Fruit fly (Drosophila melanogaster) whole organism, embryonic: ENCODE results near the gene CG10311.

Experiments
- Adf1 ChIP-seq: fragments of 200-800 bp; sonication (Bioruptor generic); IDR thresholded peaks from 2 replicates; pipeline ENCODE4 v1.3.6; 2022; ENCODE audit warnings: missing biosample characterization, missing genetic modification characterization
- Atf6 ChIP-seq: fragments of 200-800 bp; sonication (Bioruptor generic); IDR thresholded peaks from 2 replicates; pipeline ENCODE4 v1.3.6; 2022; ENCODE audit warnings: missing biosample characterization, missing genetic modification characterization
- Bgb ChIP-seq: fragments of 200-800 bp; sonication (Bioruptor generic); IDR thresholded peaks from 2 replicates; pipeline ENCODE4 v1.3.6; 2022; ENCODE audit warnings: missing biosample characterization, missing genetic modification characterization; ENCODE audit not compliant: partially characterized antibody
- CG10543 ChIP-seq: fragments of 200-800 bp; sonication (Bioruptor generic); optimal IDR thresholded peaks from 3 replicates; lab custom pipeline; 2017; ENCODE audit warnings: missing biosample characterization, mild to moderate bottlenecking, missing genetic modification characterization, moderate library complexity
- CG11560 ChIP-seq: fragments of 200-800 bp; sonication (Bioruptor generic); IDR thresholded peaks from 3 replicates; pipeline ENCODE4 v1.3.6; 2022; ENCODE audit warnings: missing biosample characterization, missing genetic modification characterization
- CG12071 ChIP-seq: fragments of 200-800 bp; sonication (Bioruptor generic); optimal IDR thresholded peaks from 3 replicates; lab custom pipeline; 2018; ENCODE audit warnings: missing biosample characterization, mild to moderate bottlenecking, missing genetic modification characterization
- CG13624 ChIP-seq: fragments of 200-800 bp; sonication (Bioruptor generic); optimal IDR thresholded peaks from 2 replicates; lab custom pipeline; 2016; ENCODE audit warnings: missing biosample characterization, missing genetic modification characterization
- CG15073 ChIP-seq: fragments of 200-800 bp; sonication (Bioruptor generic); optimal IDR thresholded peaks from 2 replicates; lab custom pipeline; 2016; ENCODE audit warnings: missing biosample characterization, missing genetic modification characterization
- CG15269 ChIP-seq: fragments of 200-800 bp; sonication (Bioruptor generic); optimal IDR thresholded peaks from 2 replicates; lab custom pipeline; 2018; ENCODE audit warnings: missing biosample characterization, mild to moderate bottlenecking, missing genetic modification characterization, moderate library complexity
- CG17186 ChIP-seq: fragments of 200-800 bp; sonication (Bioruptor generic); optimal IDR thresholded peaks from 3 replicates; lab custom pipeline; 2017; ENCODE audit warnings: missing biosample characterization, missing genetic modification reagents, missing genetic modification characterization
- CG17385 ChIP-seq: fragments of 200-800 bp; sonication (Bioruptor generic); optimal IDR thresholded peaks from 3 replicates; lab custom pipeline; 2018; ENCODE audit warnings: missing biosample characterization, mild to moderate bottlenecking, missing genetic modification characterization
- CG2889 ChIP-seq: fragments of 200-800 bp; sonication (Bioruptor generic); IDR thresholded peaks from 3 replicates; pipeline ENCODE4 v1.3.6; 2022; ENCODE audit warnings: missing biosample characterization, missing genetic modification characterization
- CG43689 ChIP-seq: fragments of 200-800 bp; sonication (Bioruptor generic); IDR thresholded peaks from 2 replicates; pipeline ENCODE4 v1.3.6; 2022; ENCODE audit warnings: missing biosample characterization, missing genetic modification characterization
- CG7839 ChIP-seq: fragments of 200-800 bp; sonication (Bioruptor generic); optimal IDR thresholded peaks from 3 replicates; lab custom pipeline; 2018; ENCODE audit warnings: missing biosample characterization, mild to moderate bottlenecking, missing genetic modification characterization, moderate library complexity
- CG8281 ChIP-seq: fragments of 200-800 bp; sonication (Bioruptor generic); optimal IDR thresholded peaks from 2 replicates; lab custom pipeline; 2018; ENCODE audit warnings: missing biosample characterization, mild to moderate bottlenecking, missing genetic modification characterization, moderate library complexity
- CG8924 ChIP-seq: fragments of 200-800 bp; optimal IDR thresholded peaks from 3 replicates; lab custom pipeline; 2019; ENCODE audit warnings: missing biosample characterization, mild to moderate bottlenecking, missing genetic modification characterization, moderate library complexity
- CG8944 ChIP-seq: fragments of 200-800 bp; sonication (Bioruptor generic); optimal IDR thresholded peaks from 3 replicates; lab custom pipeline; 2016; ENCODE audit warnings: missing biosample characterization, missing genetic modification characterization
- CG9932 ChIP-seq: fragments of 200-800 bp; sonication (Bioruptor generic); IDR thresholded peaks from 2 replicates; pipeline ENCODE4 v1.3.6; 2022; ENCODE audit warnings: missing biosample characterization, missing genetic modification characterization
- CTCF ChIP-seq: fragments of 200-800 bp; sonication (Bioruptor generic); optimal IDR thresholded peaks from 2 replicates; lab custom pipeline; 2017; ENCODE audit warnings: missing biosample characterization, mild to moderate bottlenecking, missing genetic modification characterization, moderate library complexity
- Dfd ChIP-seq, 2 experiments: fragments of >200 bp; optimal IDR thresholded peaks; 2 replicates each; lab custom pipeline; 2017; ENCODE audit warnings: missing biosample characterization in 2 of 2, missing genetic modification characterization in 2 of 2
- Doc3 ChIP-seq: fragments of 200-800 bp; sonication (Bioruptor generic); IDR thresholded peaks from 3 replicates; pipeline ENCODE4 v1.3.6; 2022; ENCODE audit warnings: missing biosample characterization, missing genetic modification characterization; ENCODE audit not compliant: partially characterized antibody
- Dp ChIP-seq: fragments of 200-800 bp; sonication (Bioruptor generic); optimal IDR thresholded peaks from 2 replicates; lab custom pipeline; 2018; ENCODE audit warnings: missing biosample characterization, mild to moderate bottlenecking, missing genetic modification characterization, moderate library complexity
- Dref ChIP-seq: fragments of 200-800 bp; sonication (Bioruptor generic); IDR thresholded peaks from 2 replicates; pipeline ENCODE4 v1.3.6; 2022; ENCODE audit warnings: missing biosample characterization, missing genetic modification characterization
- HmgZ ChIP-seq: fragments of 200-800 bp; sonication (Bioruptor generic); optimal IDR thresholded peaks from 2 replicates; lab custom pipeline; 2018; ENCODE audit warnings: missing biosample characterization, mild to moderate bottlenecking, missing genetic modification characterization
- Hmr ChIP-seq: fragments of 200-800 bp; sonication (Bioruptor generic); optimal IDR thresholded peaks from 3 replicates; lab custom pipeline; 2017; ENCODE audit warnings: mild to moderate bottlenecking, missing biosample characterization, missing genetic modification reagents, missing genetic modification characterization
- MBD-R2 ChIP-seq: fragments of 200-800 bp; sonication (Bioruptor generic); IDR thresholded peaks from 2 replicates; pipeline ENCODE4 v1.3.6; 2022; ENCODE audit warnings: missing biosample characterization, missing genetic modification characterization
- Nf-YB ChIP-seq: fragments of 200-800 bp; sonication (Bioruptor generic); optimal IDR thresholded peaks from 3 replicates; lab custom pipeline; 2019; ENCODE audit warnings: missing biosample characterization, mild to moderate bottlenecking, missing genetic modification characterization, moderate library complexity
- Opbp ChIP-seq: fragments of 200-800 bp; sonication (Bioruptor generic); IDR thresholded peaks from 3 replicates; pipeline ENCODE4 v1.3.6; 2022; ENCODE audit warnings: missing biosample characterization, missing genetic modification characterization; ENCODE audit not compliant: partially characterized antibody
- Sin3A ChIP-seq: fragments of >200 bp; optimal IDR thresholded peaks from 2 replicates; lab custom pipeline; 2018
- Sry-δ ChIP-seq: fragments of 200-800 bp; sonication (Bioruptor generic); optimal IDR thresholded peaks from 2 replicates; lab custom pipeline; 2016; ENCODE audit warnings: missing biosample characterization, missing genetic modification characterization
- YL-1 ChIP-seq: fragments of 200-800 bp; sonication (Bioruptor generic); optimal IDR thresholded peaks from 3 replicates; lab custom pipeline; 2017; ENCODE audit warnings: missing biosample characterization, mild to moderate bottlenecking, missing genetic modification characterization
- abd-A ChIP-seq: fragments of 200-800 bp; sonication (Bioruptor generic); optimal IDR thresholded peaks from 3 replicates; lab custom pipeline; 2019; ENCODE audit warnings: missing biosample characterization, mild to moderate bottlenecking, missing genetic modification characterization, moderate library complexity
- ato ChIP-seq: fragments of 200-800 bp; sonication (Bioruptor generic); IDR thresholded peaks from 2 replicates; pipeline ENCODE4 v1.3.6; 2022; ENCODE audit warnings: missing biosample characterization, missing genetic modification characterization; ENCODE audit not compliant: partially characterized antibody
- az2 ChIP-seq: fragments of 200-800 bp; sonication (Bioruptor generic); optimal IDR thresholded peaks from 3 replicates; lab custom pipeline; 2016; ENCODE audit warnings: missing biosample characterization, missing genetic modification characterization
- crc ChIP-seq: fragments of 200-800 bp; sonication (Bioruptor generic); optimal IDR thresholded peaks from 2 replicates; lab custom pipeline; 2016; ENCODE audit warnings: missing biosample characterization, missing genetic modification characterization
- croc ChIP-seq: fragments of 200-800 bp; sonication (Bioruptor generic); conservative IDR thresholded peaks from 3 replicates; pipeline ENCODE4 v1.3.6; 2022; ENCODE audit warnings: missing biosample characterization, missing genetic modification characterization
- gcm ChIP-seq: fragments of 200-800 bp; sonication (Bioruptor generic); optimal IDR thresholded peaks from 2 replicates; lab custom pipeline; 2019; ENCODE audit warnings: missing biosample characterization, mild to moderate bottlenecking, missing genetic modification characterization, moderate library complexity
- grau ChIP-seq: fragments of 200-800 bp; optimal IDR thresholded peaks from 3 replicates; lab custom pipeline; 2019; ENCODE audit warnings: missing biosample characterization, mild to moderate bottlenecking, missing genetic modification characterization, moderate library complexity
- kah ChIP-seq: fragments of 200-800 bp; sonication (Bioruptor generic); optimal IDR thresholded peaks from 2 replicates; lab custom pipeline; 2018; ENCODE audit warnings: missing biosample characterization, mild to moderate bottlenecking, missing genetic modification characterization
- lab ChIP-seq: fragments of 200-800 bp; sonication (Bioruptor generic); optimal IDR thresholded peaks from 3 replicates; lab custom pipeline; 2017; ENCODE audit warnings: missing biosample characterization, missing genetic modification characterization, mild to moderate bottlenecking, moderate library complexity, missing genetic modification reagents
- lilli ChIP-seq: fragments of 200-800 bp; sonication (Bioruptor generic); optimal IDR thresholded peaks from 3 replicates; lab custom pipeline; 2016; ENCODE audit warnings: missing biosample characterization, missing genetic modification characterization
- nerfin-2 ChIP-seq: fragments of 200-800 bp; sonication (Bioruptor generic); IDR thresholded peaks from 2 replicates; pipeline ENCODE4 v1.3.6; 2022; ENCODE audit warnings: missing biosample characterization, missing genetic modification characterization; ENCODE audit not compliant: partially characterized antibody
- pb ChIP-seq: fragments of 200-800 bp; sonication (Bioruptor generic); optimal IDR thresholded peaks from 3 replicates; lab custom pipeline; 2016; ENCODE audit warnings: missing biosample characterization, missing genetic modification characterization
- pfk ChIP-seq: fragments of 200-800 bp; sonication (Bioruptor generic); optimal IDR thresholded peaks from 2 replicates; lab custom pipeline; 2018; ENCODE audit warnings: missing biosample characterization, mild to moderate bottlenecking, missing genetic modification characterization, moderate library complexity
- pita ChIP-seq: fragments of 200-800 bp; sonication (Bioruptor generic); optimal IDR thresholded peaks from 2 replicates; lab custom pipeline; 2017; ENCODE audit warnings: missing biosample characterization, mild to moderate bottlenecking, missing genetic modification characterization
- ranshi ChIP-seq: fragments of 200-800 bp; sonication (Bioruptor generic); IDR thresholded peaks from 2 replicates; pipeline ENCODE4 v1.3.6; 2022; ENCODE audit warnings: missing biosample characterization, missing genetic modification characterization
- rib ChIP-seq: fragments of 200-800 bp; sonication (Bioruptor generic); IDR thresholded peaks from 2 replicates; pipeline ENCODE4 v1.3.6; 2022; ENCODE audit warnings: missing biosample characterization, missing genetic modification characterization
- stwl ChIP-seq: fragments of 200-800 bp; sonication (Bioruptor generic); optimal IDR thresholded peaks from 3 replicates; lab custom pipeline; 2018; ENCODE audit warnings: missing biosample characterization, mild to moderate bottlenecking, missing genetic modification characterization, moderate library complexity
- tio ChIP-seq: fragments of 200-800 bp; sonication (Bioruptor generic); optimal IDR thresholded peaks from 2 replicates; lab custom pipeline; 2017; ENCODE audit warnings: missing biosample characterization, missing genetic modification characterization, inconsistent platforms
- usp ChIP-seq: fragments of >200 bp; optimal IDR thresholded peaks from 2 replicates; lab custom pipeline; 2017; ENCODE audit warnings: missing biosample characterization, missing genetic modification characterization
- zfh1 ChIP-seq: fragments of 200-800 bp; sonication (Bioruptor generic); IDR thresholded peaks from 3 replicates; pipeline ENCODE4 v1.3.6; 2022; ENCODE audit warnings: missing biosample characterization, missing genetic modification characterization

The CG10311 gene

dm6 chr3R:16349111-16349655, 7.6 kb downstream of the CG10311 start, which contains the start of the genes CG14879 and Manf (continued):
- no peak for TF ChIP-seq CG7839
- peak; percentile 51 for TF ChIP-seq MBD-R2
- TF ChIP-seq CG17385 (GFP tag; lab: Kevin White, UChicago), result peak; percentile 8
- no peak for TF ChIP-seq pb (GFP tag; lab: Kevin White, UChicago)
- peak; percentile 38 for TF ChIP-seq CTCF (GFP tag; lab: Kevin White, UChicago)
- TF ChIP-seq pfk (GFP tag; lab: Kevin White, UChicago), result no peak
- peak; percentile 17 for TF ChIP-seq lilli (GFP tag; lab: Kevin White, UChicago)
- TF ChIP-seq Dref (GFP tag; lab: Robert Waterston, UW), result peak; percentile 87
- no peak for TF ChIP-seq CG15269
- TF ChIP-seq CG13624 (GFP tag; lab: Kevin White, UChicago), result peak; percentile 27
- TF ChIP-seq ato, result 0 out of 2 replicates have a peak, but pooled peaks have one; percentile 28
- no peak for TF ChIP-seq tio (GFP tag; lab: Kevin White, UChicago)
- no peak for TF ChIP-seq abd-A (tag; lab: Kevin White, UChicago)
- no peak for TF ChIP-seq pita (GFP tag; lab: Kevin White, UChicago)
- TF ChIP-seq zfh1 (GFP tag; lab: Robert Waterston, UW), result peak; percentile 41; the same call in 1 of the 3 replicates
- TF ChIP-seq CG9932 (GFP tag; lab: Robert Waterston, UW), result 0 out of 2 replicates have a peak, but pooled peaks have one; percentile 18
- peak; percentile 50 for TF ChIP-seq stwl (tag; lab: Kevin White, UChicago)
- peak; percentile 72 for TF ChIP-seq YL-1 (GFP tag; lab: Kevin White, UChicago)
- TF ChIP-seq Opbp (GFP tag; lab: Robert Waterston, UW), result peak; percentile 69; the same call in 2 of the 3 replicates
- TF ChIP-seq Dp (GFP tag; lab: Kevin White, UChicago), result peak; percentile 90
- peak; percentile 46 for TF ChIP-seq Hmr (GFP tag; lab: Kevin White, UChicago)
- peak; percentile 42 for TF ChIP-seq lab (GFP tag; lab: Kevin White, UChicago)
- peak; percentile 10; the same call in 1 of the 2 replicates for TF ChIP-seq Adf1 (GFP tag; lab: Robert Waterston, UW)
- TF ChIP-seq CG17186 (GFP tag; lab: Kevin White, UChicago), result peak; percentile 38
- peak; percentile 21 for TF ChIP-seq grau (tag; lab: Kevin White, UChicago)
- TF ChIP-seq nerfin-2 (GFP tag; lab: Robert Waterston, UW), result no peak
- 0 out of 2 replicates have a peak, but pooled peaks have one; percentile 4 for TF ChIP-seq ranshi (GFP tag; lab: Robert Waterston, UW)
- TF ChIP-seq usp (GFP tag; lab: Kevin White, UChicago), result no peak
- peak; percentile 62 for TF ChIP-seq Bgb (GFP tag; lab: Robert Waterston, UW)
- TF ChIP-seq rib (GFP tag; lab: Robert Waterston, UW), result peak; percentile 30; the same call in 1 of the 2 replicates
- no peak for TF ChIP-seq CG8281
- TF ChIP-seq CG2889 (GFP tag; lab: Robert Waterston, UW), result no peak
- no peak for TF ChIP-seq Dfd (GFP tag; optimal IDR thresholded peaks at IDR 0.05; lab: Kevin White, UChicago)
- peak; percentile 89 for TF ChIP-seq Sry-δ
- TF ChIP-seq CG43689, result no peak
- TF ChIP-seq Nf-YB (GFP tag; lab: Kevin White, UChicago), result peak; percentile 37
- TF ChIP-seq croc (GFP tag; lab: Robert Waterston, UW), result no peak
- TF ChIP-seq CG15073 (GFP tag; lab: Kevin White, UChicago), result no peak
- TF ChIP-seq az2 (GFP tag; lab: Kevin White, UChicago), result no peak
- peak; percentile 25 for TF ChIP-seq gcm (GFP tag; lab: Kevin White, UChicago)
- TF ChIP-seq CG8924 (tag; lab: Kevin White, UChicago), result peak; percentile 0
- TF ChIP-seq HmgZ (tag; lab: Kevin White, UChicago), result peak; percentile 52
- no peak for TF ChIP-seq Atf6 (GFP tag; lab: Robert Waterston, UW)
- no peak for TF ChIP-seq CG8944 (GFP tag; lab: Kevin White, UChicago)
- no peak for TF ChIP-seq CG12071 (GFP tag; lab: Kevin White, UChicago)
- no peak for TF ChIP-seq crc (GFP tag; lab: Kevin White, UChicago)
- TF ChIP-seq kah, result peak; percentile 92
- peak; percentile 1 for TF ChIP-seq Sin3A (lab: Kevin White, UChicago)
- TF ChIP-seq CG10543 (GFP tag; lab: Kevin White, UChicago), result peak; percentile 13
- TF ChIP-seq CG11560 (tag; lab: Robert Waterston, UW), result no peak
- peak; percentile 40; the same call in 2 of the 3 replicates for TF ChIP-seq Doc3
